Worm (Caenorhabditis elegans) whole organism, mixed stage, embryonic: Measurements from ENCODE around the gene srt-33.

Source experiments
- bed-3 ChIP-seq: fragments of 200-800 bp; sonication (Bioruptor generic); optimal IDR thresholded peaks from 3 replicates; lab custom pipeline; 2018; ENCODE audit warnings: mild to moderate bottlenecking, missing genetic modification characterization, moderate library complexity, missing compliant biosample characterization
- blmp-1 ChIP-seq: fragments of 150-350 bp; optimal IDR thresholded peaks from 2 replicates; lab custom pipeline; 2014; ENCODE audit warnings: missing biosample characterization, missing genetic modification characterization
- ceh-39 ChIP-seq: fragments of 150-350 bp; optimal IDR thresholded peaks from 2 replicates; lab custom pipeline; 2014; ENCODE audit warnings: missing biosample characterization, missing genetic modification characterization
- ceh-43 ChIP-seq: fragments of 200-800 bp; sonication (Bioruptor generic); optimal IDR thresholded peaks from 2 replicates; lab custom pipeline; 2018; ENCODE audit warnings: mild to moderate bottlenecking, missing genetic modification characterization, moderate library complexity, missing compliant biosample characterization
- ceh-83 ChIP-seq: fragments of 200-800 bp; sonication (Bioruptor generic); optimal IDR thresholded peaks from 2 replicates; lab custom pipeline; 2018; ENCODE audit warnings: mild to moderate bottlenecking, missing genetic modification characterization, missing compliant biosample characterization
- ces-1 ChIP-seq: fragments of 150-350 bp; optimal IDR thresholded peaks from 2 replicates; lab custom pipeline; 2014; ENCODE audit warnings: missing biosample characterization, missing genetic modification reagents, missing genetic modification characterization
- drap-1 ChIP-seq: fragments of 200-800 bp; sonication (Bioruptor generic); optimal IDR thresholded peaks from 3 replicates; lab custom pipeline; 2018; ENCODE audit warnings: mild to moderate bottlenecking, missing genetic modification characterization, missing compliant biosample characterization
- elt-1 ChIP-seq: sonication (generic microtip); optimal IDR thresholded peaks from 2 replicates; lab custom pipeline; 2017; ENCODE audit warnings: missing genetic modification characterization, mild to moderate bottlenecking, missing compliant biosample characterization, antibody characterized with exemption, moderate library complexity, borderline replicate concordance; ENCODE audit not compliant: insufficient read depth
- elt-3 ChIP-seq: fragments of 150-350 bp; optimal IDR thresholded peaks from 2 replicates; lab custom pipeline; 2014; ENCODE audit warnings: missing biosample characterization, missing genetic modification characterization
- ham-2 ChIP-seq: fragments of 200-800 bp; sonication (Bioruptor generic); optimal IDR thresholded peaks from 2 replicates; lab custom pipeline; 2018; ENCODE audit warnings: mild to moderate bottlenecking, missing genetic modification characterization, missing compliant biosample characterization
- hlh-1 ChIP-seq: fragments of 150-350 bp; optimal IDR thresholded peaks from 2 replicates; lab custom pipeline; 2014; ENCODE audit warnings: missing biosample characterization, missing genetic modification reagents, missing genetic modification characterization
- lin-13 ChIP-seq: fragments of 150-350 bp; optimal IDR thresholded peaks from 2 replicates; lab custom pipeline; 2014; ENCODE audit warnings: missing biosample characterization, missing genetic modification characterization
- lin-32 ChIP-seq: fragments of 200-800 bp; sonication (Bioruptor generic); optimal IDR thresholded peaks from 2 replicates; lab custom pipeline; 2018; ENCODE audit warnings: mild to moderate bottlenecking, missing genetic modification characterization, missing compliant biosample characterization
- lsy-2 ChIP-seq: fragments of 150-350 bp; optimal IDR thresholded peaks from 2 replicates; lab custom pipeline; 2014; ENCODE audit warnings: missing biosample characterization, missing genetic modification characterization
- mab-5 ChIP-seq: fragments of 150-350 bp; optimal IDR thresholded peaks from 2 replicates; lab custom pipeline; 2014; ENCODE audit warnings: missing biosample characterization, missing genetic modification characterization
- mep-1 ChIP-seq: fragments of 150-350 bp; optimal IDR thresholded peaks from 2 replicates; lab custom pipeline; 2017; ENCODE audit warnings: missing biosample characterization, missing genetic modification reagents, missing genetic modification characterization, inconsistent platforms
- nhr-12 ChIP-seq: fragments of 150-350 bp; optimal IDR thresholded peaks from 2 replicates; lab custom pipeline; 2014; ENCODE audit warnings: missing biosample characterization, missing genetic modification characterization
- nhr-2 ChIP-seq: fragments of 150-350 bp; optimal IDR thresholded peaks from 2 replicates; lab custom pipeline; 2014; ENCODE audit warnings: missing biosample characterization, missing genetic modification characterization
- nhr-237 ChIP-seq: fragments of 150-350 bp; optimal IDR thresholded peaks from 2 replicates; lab custom pipeline; 2014; ENCODE audit warnings: missing biosample characterization, missing genetic modification characterization
- nhr-28 ChIP-seq: fragments of 150-350 bp; optimal IDR thresholded peaks from 2 replicates; lab custom pipeline; 2014; ENCODE audit warnings: missing biosample characterization, missing genetic modification characterization
- nhr-76 ChIP-seq: sonication (generic microtip); optimal IDR thresholded peaks from 2 replicates; lab custom pipeline; 2017; ENCODE audit warnings: missing biosample characterization, missing genetic modification characterization
- pha-4 ChIP-seq: fragments of 150-350 bp; optimal IDR thresholded peaks from 2 replicates; lab custom pipeline; 2018; ENCODE audit warnings: missing biosample characterization, missing genetic modification reagents, missing genetic modification characterization
- sem-2 ChIP-seq: fragments of 200-800 bp; sonication (Bioruptor generic); optimal IDR thresholded peaks from 2 replicates; lab custom pipeline; 2018; ENCODE audit warnings: mild to moderate bottlenecking, missing genetic modification characterization, missing compliant biosample characterization
- snpc-4 ChIP-seq: fragments of 150-350 bp; optimal IDR thresholded peaks from 2 replicates; lab custom pipeline; 2014; ENCODE audit warnings: missing biosample characterization, missing genetic modification characterization
- sptf-1 ChIP-seq: sonication (generic microtip); optimal IDR thresholded peaks from 2 replicates; lab custom pipeline; 2017; ENCODE audit warnings: mild to moderate bottlenecking, missing genetic modification characterization, moderate library complexity, missing compliant biosample characterization
- unc-120 ChIP-seq: sonication (generic microtip); optimal IDR thresholded peaks from 2 replicates; lab custom pipeline; 2017; ENCODE audit warnings: missing genetic modification characterization, missing compliant biosample characterization; ENCODE audit not compliant: poor library complexity, severe bottlenecking
- unc-39 ChIP-seq: fragments of 150-350 bp; optimal IDR thresholded peaks from 2 replicates; lab custom pipeline; 2014; ENCODE audit warnings: missing biosample characterization, missing genetic modification characterization
- unc-62 ChIP-seq: fragments of 150-350 bp; optimal IDR thresholded peaks from 2 replicates; lab custom pipeline; 2014; ENCODE audit warnings: missing biosample characterization, missing genetic modification reagents, missing genetic modification characterization
- zip-8 ChIP-seq: fragments of 150-350 bp; optimal IDR thresholded peaks from 2 replicates; lab custom pipeline; 2014; ENCODE audit warnings: missing biosample characterization, missing genetic modification characterization
- ztf-11 ChIP-seq: fragments of 150-350 bp; optimal IDR thresholded peaks from 2 replicates; lab custom pipeline; 2014; ENCODE audit warnings: missing biosample characterization, missing genetic modification characterization

The srt-33 gene

DNA sequence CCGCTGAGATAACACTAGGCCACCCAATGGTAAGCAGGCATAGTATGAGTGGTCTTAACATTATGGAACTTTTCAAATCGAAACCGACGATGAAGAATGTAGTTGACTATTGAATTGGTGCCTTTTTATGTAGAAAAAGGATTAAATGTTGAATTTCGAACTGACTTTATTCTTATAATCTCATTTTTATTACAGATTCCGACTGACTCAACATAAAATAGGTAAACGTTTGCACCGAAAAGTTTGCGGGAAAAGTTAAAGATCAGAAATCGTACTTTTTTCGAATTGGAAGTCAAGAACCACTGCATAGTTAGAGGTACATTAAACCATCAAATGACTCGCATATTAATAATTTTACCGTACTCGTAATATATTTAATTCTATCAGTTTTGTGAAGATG, 25.5 kb downstream of the srt-33 start, which contains the start of gene K02E11.7:
K02E11.7 (minus strand) TSS at position 101 of the 400 bp plus-strand sequence.
- TF ChIP-seq nhr-12 (tag; lab: Kevin White, UChicago) (no peak), ztf-11 (no peak), elt-1 (no peak), ceh-39 (tag; lab: Kevin White, UChicago) (no peak), zip-8 (tag; lab: Kevin White, UChicago) (no peak), mab-5 (no peak), unc-62 (no peak), ham-2 (no peak)

DNA sequence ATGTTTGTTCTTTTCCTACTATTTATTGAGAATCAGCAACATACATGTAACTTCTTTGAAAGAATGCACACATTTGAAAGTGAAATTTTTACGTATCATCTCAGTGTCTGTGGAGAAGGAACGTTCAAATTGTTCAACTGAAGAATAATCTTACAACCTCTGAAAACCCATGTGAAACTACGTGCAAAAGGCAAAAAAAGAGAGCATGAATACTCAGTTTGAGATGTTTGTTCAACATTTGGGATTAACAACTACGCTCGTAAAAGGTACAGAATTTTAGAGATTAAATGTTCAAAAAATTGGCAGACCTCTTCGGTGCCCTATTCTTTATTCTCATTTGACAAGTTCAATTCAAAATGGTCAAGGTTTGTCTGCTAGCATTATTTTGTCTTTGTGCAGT, 27.7 kb downstream of the srt-33 start, which contains the start of gene K02E11.5:
K02E11.5 (plus strand) TSS at position 301 of the 400 bp plus-strand sequence.
- TF ChIP-seq mep-1 (tag; lab: Kevin White, UChicago), result no peak
- TF ChIP-seq nhr-28 (tag; lab: Kevin White, UChicago), result no peak

- TF ChIP-seq ceh-43 (GFP tag; lab: Kevin White, UChicago), result no peak
- no peak for TF ChIP-seq lsy-2
- no peak for TF ChIP-seq bed-3 (GFP tag; lab: Kevin White, UChicago)
- TF ChIP-seq ztf-11, result no peak
- TF ChIP-seq nhr-28 (tag; lab: Kevin White, UChicago), result no peak
- no peak for TF ChIP-seq blmp-1 (tag; lab: Kevin White, UChicago)
- no peak for TF ChIP-seq nhr-12 (tag; lab: Kevin White, UChicago)
Measured at ce11 chrV:14248654-14249053, 31.0 kb downstream of the srt-33 start, which contains the start of gene K02E11.6. Gene K02E11.6 (plus strand): TSS chrV:14248802.

ce11 chrV:14248025-14248424, 31.7 kb downstream of the srt-33 start, which contains the start of gene K02E11.4:
Gene K02E11.4 (minus strand): TSS chrV:14248125.
- TF ChIP-seq nhr-2 (tag; lab: Kevin White, UChicago) (no peak), nhr-76 (tag; lab: Kevin White, UChicago) (no peak)

- TF ChIP-seq sptf-1 (no peak), unc-39 (tag; lab: Kevin White, UChicago) (no peak), lsy-2 (no peak), sem-2 (GFP tag; lab: Kevin White, UChicago) (no peak), ceh-43 (GFP tag; lab: Kevin White, UChicago) (no peak), ceh-39 (tag; lab: Kevin White, UChicago) (no peak)
Measured at ce11 chrV:14246761-14247160, 32.9 kb downstream of the srt-33 start, which contains the start of gene K02E11.3. Gene K02E11.3 (minus strand): TSS chrV:14246861.

DNA sequence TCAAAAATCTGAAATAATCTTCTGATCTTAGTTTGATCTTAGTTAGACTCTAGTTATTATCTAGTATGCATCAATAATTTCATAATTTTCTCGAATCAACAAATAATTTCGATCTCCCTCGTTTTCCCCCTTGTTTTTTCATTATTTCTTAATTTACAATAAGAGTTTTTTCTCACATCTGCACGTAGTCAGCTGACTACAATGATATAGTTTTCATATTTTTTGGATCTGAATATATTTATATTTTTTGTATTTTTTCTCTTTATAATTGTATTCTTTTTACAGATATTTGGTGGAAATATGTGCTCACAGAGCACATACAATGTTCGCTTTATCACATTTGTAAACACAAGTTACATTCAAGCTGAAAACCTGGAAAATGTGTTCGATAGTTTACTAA, 35.8 kb downstream of the srt-33 start, which contains the start of gene sre-7:
sre-7 (plus strand) TSS at position 301 of the 400 bp plus-strand sequence.
- TF ChIP-seq unc-120 (tag; lab: Kevin White, UChicago) (no peak), ztf-11 (no peak), hlh-1 (no peak), unc-62 (no peak), mep-1 (tag; lab: Kevin White, UChicago) (no peak), nhr-12 (tag; lab: Kevin White, UChicago) (no peak), ceh-83 (GFP tag; lab: Kevin White, UChicago) (no peak), lin-32 (GFP tag; lab: Kevin White, UChicago) (no peak), zip-8 (tag; lab: Kevin White, UChicago) (no peak), pha-4 (tag; lab: Kevin White, UChicago) (no peak), lin-13 (tag; lab: Kevin White, UChicago) (no peak), elt-3 (tag; lab: Kevin White, UChicago) (no peak), sem-2 (GFP tag; lab: Kevin White, UChicago) (no peak), sptf-1 (no peak), snpc-4 (tag; lab: Kevin White, UChicago) (no peak), nhr-237 (tag; lab: Kevin White, UChicago) (no peak), elt-1 (no peak), unc-39 (tag; lab: Kevin White, UChicago) (no peak)

DNA sequence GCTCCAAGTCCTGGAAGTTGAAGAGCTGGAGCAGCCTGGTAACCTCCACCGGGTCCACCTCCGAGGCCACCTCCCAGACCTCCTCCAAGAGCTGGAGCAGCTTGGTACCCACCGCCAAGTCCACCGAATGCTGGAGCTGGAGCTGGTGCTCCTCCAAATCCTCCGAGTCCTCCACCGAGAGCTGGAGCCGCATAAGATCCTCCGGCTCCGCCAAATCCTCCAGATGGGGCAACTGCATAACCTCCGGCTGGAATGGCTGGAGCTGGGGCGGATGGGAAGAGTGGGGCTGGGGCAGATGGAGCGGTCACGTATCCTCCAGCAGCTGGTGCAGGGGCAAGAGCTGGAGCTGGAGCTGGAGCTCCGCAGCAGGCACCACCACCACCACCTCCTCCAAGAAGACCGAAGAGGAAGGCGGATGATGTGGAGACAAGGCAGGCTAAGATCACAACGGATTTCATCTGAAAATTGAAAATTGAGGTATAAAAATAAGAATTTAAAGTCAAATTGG, 38.9 kb downstream of the srt-33 start, which contains the start of gene K02E11.10:
K02E11.10 (minus strand) TSS at position 458 of the 508 bp plus-strand sequence.
- TF ChIP-seq unc-62 (no peak), lin-32 (GFP tag; lab: Kevin White, UChicago) (no peak), unc-120 (tag; lab: Kevin White, UChicago) (no peak), ces-1 (GFP tag; lab: Kevin White, UChicago) (no peak), elt-3 (tag; lab: Kevin White, UChicago) (no peak), lin-13 (tag; lab: Kevin White, UChicago) (no peak), drap-1 (GFP tag; lab: Kevin White, UChicago) (no peak), elt-1 (no peak)
